Fruit fly (Drosophila melanogaster) whole organism, pupa: ENCODE measurements around the gene Scgbeta.

Source experiments
- CG10348 ChIP-seq: fragments of 200-800 bp; sonication (Bioruptor generic); IDR thresholded peaks from 2 replicates; pipeline ENCODE4 v1.3.6; 2022; ENCODE audit warnings: missing biosample characterization, missing genetic modification characterization
- CG12605 ChIP-seq: fragments of 200-800 bp; sonication (Bioruptor generic); IDR thresholded peaks from 2 replicates; pipeline ENCODE4 v1.3.6; 2022; ENCODE audit warnings: missing biosample characterization, missing genetic modification characterization
- CG13204 ChIP-seq: fragments of 200-800 bp; sonication (Bioruptor generic); optimal IDR thresholded peaks from 2 replicates; lab custom pipeline; 2018; ENCODE audit warnings: missing biosample characterization, mild to moderate bottlenecking, missing genetic modification characterization, moderate library complexity
- CG14655 ChIP-seq: fragments of 200-800 bp; sonication (Bioruptor generic); optimal IDR thresholded peaks from 3 replicates; lab custom pipeline; 2017; ENCODE audit warnings: mild to moderate bottlenecking, missing biosample characterization, missing genetic modification reagents, missing genetic modification characterization
- CG15710 ChIP-seq: fragments of 200-800 bp; sonication (Bioruptor generic); optimal IDR thresholded peaks from 2 replicates; lab custom pipeline; 2018; ENCODE audit warnings: missing biosample characterization, mild to moderate bottlenecking, missing genetic modification characterization, moderate library complexity
- CG17806 ChIP-seq: fragments of 200-800 bp; sonication (Bioruptor generic); optimal IDR thresholded peaks from 2 replicates; lab custom pipeline; 2018; ENCODE audit warnings: missing biosample characterization, mild to moderate bottlenecking, missing genetic modification characterization, moderate library complexity
- CG32121 ChIP-seq: fragments of 200-800 bp; sonication (Bioruptor generic); IDR thresholded peaks from 2 replicates; pipeline ENCODE4 v1.3.6; 2022; ENCODE audit warnings: missing biosample characterization, missing genetic modification characterization
- CG34367 ChIP-seq: fragments of 200-800 bp; sonication (Bioruptor generic); optimal IDR thresholded peaks from 2 replicates; lab custom pipeline; 2018; ENCODE audit warnings: missing biosample characterization, mild to moderate bottlenecking, missing genetic modification characterization
- CG4496 ChIP-seq: fragments of 200-800 bp; sonication (Bioruptor generic); IDR thresholded peaks from 3 replicates; pipeline ENCODE4 v1.3.6; 2022; ENCODE audit warnings: missing biosample characterization, missing genetic modification characterization
- CG8159 ChIP-seq: fragments of 200-800 bp; sonication (Bioruptor generic); optimal IDR thresholded peaks from 3 replicates; lab custom pipeline; 2018; ENCODE audit warnings: missing biosample characterization, mild to moderate bottlenecking, missing genetic modification characterization, moderate library complexity
- CG8301 ChIP-seq: fragments of 200-800 bp; sonication (Bioruptor generic); optimal IDR thresholded peaks from 2 replicates; lab custom pipeline; 2018; ENCODE audit warnings: missing biosample characterization, mild to moderate bottlenecking, missing genetic modification characterization
- CG9948 ChIP-seq: fragments of 200-800 bp; sonication (Bioruptor generic); optimal IDR thresholded peaks from 2 replicates; lab custom pipeline; 2018; ENCODE audit warnings: missing biosample characterization, mild to moderate bottlenecking, missing genetic modification characterization, moderate library complexity
- D1 ChIP-seq: fragments of 200-800 bp; sonication (Bioruptor generic); optimal IDR thresholded peaks from 2 replicates; lab custom pipeline; 2018; ENCODE audit warnings: missing biosample characterization, mild to moderate bottlenecking, missing genetic modification characterization, moderate library complexity
- EcR ChIP-seq: fragments of 200-800 bp; sonication (Bioruptor generic); optimal IDR thresholded peaks from 3 replicates; lab custom pipeline; 2019; ENCODE audit warnings: missing biosample characterization, missing genetic modification characterization, mild to moderate bottlenecking, moderate library complexity, missing genetic modification reagents
- Ets98B ChIP-seq: fragments of 200-800 bp; sonication (Bioruptor generic); IDR thresholded peaks from 2 replicates; pipeline ENCODE4 v1.3.6; 2022; ENCODE audit warnings: missing biosample characterization, missing genetic modification characterization
- Pif1A ChIP-seq: fragments of 200-800 bp; sonication (Bioruptor generic); optimal IDR thresholded peaks from 3 replicates; lab custom pipeline; 2016; ENCODE audit warnings: missing biosample characterization, missing genetic modification characterization
- Pif1B ChIP-seq: fragments of 200-800 bp; sonication (Bioruptor generic); optimal IDR thresholded peaks from 3 replicates; lab custom pipeline; 2016; ENCODE audit warnings: missing biosample characterization, missing genetic modification characterization
- Snoo ChIP-seq: fragments of 200-800 bp; sonication (Bioruptor generic); optimal IDR thresholded peaks from 3 replicates; lab custom pipeline; 2017; ENCODE audit warnings: missing biosample characterization, mild to moderate bottlenecking, missing genetic modification characterization, inconsistent platforms
- fd96Ca ChIP-seq: fragments of 200-800 bp; sonication (Bioruptor generic); IDR thresholded peaks from 3 replicates; pipeline ENCODE4 v1.3.6; 2022; ENCODE audit warnings: missing biosample characterization, missing genetic modification characterization
- gl ChIP-seq: fragments of 200-800 bp; sonication (Bioruptor generic); optimal IDR thresholded peaks from 2 replicates; lab custom pipeline; 2018; ENCODE audit warnings: missing biosample characterization, mild to moderate bottlenecking, missing genetic modification characterization
- rn ChIP-seq: fragments of 200-800 bp; sonication (Bioruptor generic); IDR thresholded peaks from 2 replicates; pipeline ENCODE4 v1.3.6; 2022; ENCODE audit warnings: missing biosample characterization, missing genetic modification characterization

Scgbeta gene

DNA sequence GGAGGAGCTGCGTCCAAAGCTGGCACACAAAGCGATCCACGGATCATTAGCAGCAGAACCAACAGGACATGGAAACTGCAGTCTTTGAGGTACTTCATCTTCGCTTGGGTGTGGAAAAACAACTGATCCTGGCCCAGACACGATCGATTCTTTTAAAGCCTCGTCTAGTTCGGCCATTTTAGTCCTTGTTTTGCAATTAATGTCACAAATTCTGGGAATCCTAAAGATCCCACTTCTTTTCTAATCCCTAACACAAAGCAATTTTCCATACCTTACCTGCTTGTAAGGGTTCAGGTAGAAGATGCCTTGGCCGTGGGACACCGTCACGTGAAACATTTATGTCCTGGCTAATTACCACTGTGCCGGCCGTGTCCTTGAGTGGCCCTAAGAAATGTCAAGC lies 39.7 kb downstream of the Scgbeta start, which contains the start of gene CG10035:
Gene CG10035, minus strand, starts transcription at position 129 of the 400 bp plus-strand sequence.
- no peak for TF ChIP-seq CG17806 (tag; lab: Kevin White, UChicago)
- no peak for TF ChIP-seq CG32121
- no peak for TF ChIP-seq EcR
- no peak for TF ChIP-seq CG9948
- TF ChIP-seq CG10348 (GFP tag; lab: Robert Waterston, UW), result no peak
- TF ChIP-seq Pif1A (GFP tag; lab: Kevin White, UChicago), result no peak
- no peak for TF ChIP-seq CG34367 (tag; lab: Kevin White, UChicago)

DNA sequence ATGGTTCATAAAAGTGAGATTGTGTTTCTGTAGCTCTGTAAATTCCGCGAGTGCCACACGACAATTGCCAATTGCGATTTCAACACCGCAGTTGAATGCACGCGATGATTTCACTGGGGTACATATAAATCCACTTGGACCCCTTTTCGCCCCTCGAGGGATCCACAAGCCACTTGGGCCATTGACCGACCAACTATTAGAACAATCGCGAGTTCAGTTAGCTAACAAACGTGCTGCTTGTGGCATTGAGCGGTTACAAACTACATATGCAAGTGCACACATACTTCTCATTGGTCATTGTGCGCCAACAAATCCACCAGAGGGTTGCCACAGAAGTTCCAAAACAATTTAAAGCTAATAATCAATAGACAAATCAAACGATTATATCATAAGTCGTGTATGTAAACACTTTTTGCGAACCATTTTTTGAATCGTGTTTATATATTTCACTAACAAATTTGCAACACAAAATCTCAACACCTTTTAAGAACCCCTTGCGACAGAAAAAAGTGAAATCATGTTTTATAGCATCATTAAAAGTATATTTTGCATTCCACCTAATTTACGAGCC lies 41.0 kb downstream of the Scgbeta start:
- TF ChIP-seq CG8159 (tag; lab: Kevin White, UChicago) (no peak), CG17806 (tag; lab: Kevin White, UChicago) (no peak), CG4496 (peak; percentile 67), Snoo (tag; lab: Kevin White, UChicago) (no peak), Pif1A (GFP tag; lab: Kevin White, UChicago) (no peak), rn (no peak), Pif1B (GFP tag; lab: Kevin White, UChicago) (no peak), fd96Ca (GFP tag; lab: Robert Waterston, UW) (no peak; the same call in 2 of the 3 replicates), CG8301 (tag; lab: Kevin White, UChicago) (peak; percentile 73), CG9948 (no peak), CG15710 (tag; lab: Kevin White, UChicago) (no peak), CG34367 (tag; lab: Kevin White, UChicago) (no peak), EcR (peak; percentile 58), CG12605 (GFP tag; lab: Robert Waterston, UW) (no peak; the same call in 1 of the 2 replicates), CG32121 (peak; percentile 58; the same call in 1 of the 2 replicates), CG14655 (peak; percentile 69), D1 (tag; lab: Kevin White, UChicago) (no peak), CG13204 (GFP tag; lab: Kevin White, UChicago) (no peak), Ets98B (GFP tag; lab: Robert Waterston, UW) (peak; percentile 55; the same call in 1 of the 2 replicates), CG10348 (GFP tag; lab: Robert Waterston, UW) (no peak), gl (no peak)

DNA sequence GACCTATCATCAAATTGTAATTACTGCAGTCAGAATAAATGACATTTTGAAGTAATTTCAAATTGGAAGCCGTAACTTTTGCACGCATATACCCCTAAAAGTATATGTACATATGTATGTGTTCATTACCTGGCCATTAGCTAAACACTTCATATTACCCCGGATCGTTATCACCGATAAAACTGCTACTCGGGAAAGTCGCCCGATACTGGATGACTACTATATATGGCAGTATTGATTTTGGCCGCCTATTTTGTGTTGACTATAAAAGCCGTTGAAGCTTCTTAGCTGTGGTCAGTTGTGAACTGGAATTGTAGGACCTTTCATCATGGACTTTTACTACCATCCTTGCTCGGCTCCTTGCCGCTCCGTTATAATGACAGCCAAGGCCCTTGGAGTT lies 42.5 kb downstream of the Scgbeta start, which contains the start of gene GstD8:
Gene GstD8, plus strand, starts transcription at position 301 of the 400 bp plus-strand sequence.
- TF ChIP-seq CG17806 (tag; lab: Kevin White, UChicago) (no peak), rn (no peak)

DNA sequence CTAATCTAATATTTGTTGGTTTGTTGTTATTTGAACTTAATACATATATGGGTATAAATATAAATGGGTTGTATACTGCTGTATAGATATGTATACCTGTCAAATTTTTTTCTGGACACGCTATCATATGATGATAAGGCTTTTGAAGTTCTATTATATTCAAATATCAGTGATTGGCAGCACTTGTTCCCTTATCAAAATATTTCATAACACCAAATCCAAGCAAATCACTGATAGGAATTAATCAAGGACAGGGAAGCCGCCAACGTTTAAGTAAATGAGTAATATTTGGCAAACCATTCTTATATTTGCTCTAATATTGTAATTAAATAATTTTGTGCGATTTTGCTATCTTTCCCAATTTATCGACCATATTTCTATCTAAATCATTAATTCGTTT lies 43.0 kb downstream of the Scgbeta start:
- TF ChIP-seq Ets98B (GFP tag; lab: Robert Waterston, UW), result no peak
- TF ChIP-seq D1 (tag; lab: Kevin White, UChicago), result no peak
- no peak for TF ChIP-seq CG8159 (tag; lab: Kevin White, UChicago)
- TF ChIP-seq CG14655, result no peak
- TF ChIP-seq rn, result no peak
- no peak for TF ChIP-seq CG9948
- no peak for TF ChIP-seq Pif1A (GFP tag; lab: Kevin White, UChicago)
- TF ChIP-seq gl, result no peak
- TF ChIP-seq fd96Ca (GFP tag; lab: Robert Waterston, UW), result no peak
- no peak for TF ChIP-seq Pif1B (GFP tag; lab: Kevin White, UChicago)
- no peak for TF ChIP-seq CG13204 (GFP tag; lab: Kevin White, UChicago)

DNA sequence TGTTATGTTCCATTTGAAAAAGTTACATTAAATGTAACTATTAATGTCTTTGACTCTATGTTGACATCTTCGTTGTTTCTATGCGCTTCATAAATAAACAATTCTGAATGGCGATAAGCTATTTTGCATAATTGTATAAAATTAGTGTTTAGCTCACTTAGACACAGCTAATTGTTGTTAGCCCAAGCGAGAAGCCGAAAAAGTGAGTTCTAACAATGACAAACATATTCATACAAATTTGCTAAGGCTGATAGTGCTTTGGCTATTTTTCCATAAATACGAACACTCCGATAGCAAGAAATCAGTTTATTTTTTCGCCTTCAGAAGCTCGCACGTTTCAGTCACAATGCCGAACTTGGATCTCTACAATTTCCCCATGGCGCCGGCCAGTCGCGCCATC lies 44.0 kb downstream of the Scgbeta start, which contains the start of gene GstD7:
Gene GstD7, plus strand, starts transcription at position 301 of the 400 bp plus-strand sequence.
- TF ChIP-seq CG10348 (GFP tag; lab: Robert Waterston, UW) (no peak), CG13204 (GFP tag; lab: Kevin White, UChicago) (no peak), Pif1B (GFP tag; lab: Kevin White, UChicago) (no peak), CG4496 (no peak), EcR (no peak), CG14655 (no peak), gl (no peak), CG9948 (no peak), Ets98B (GFP tag; lab: Robert Waterston, UW) (no peak)
- TF ChIP-seq, all 21 proteins: peak for 0

DNA sequence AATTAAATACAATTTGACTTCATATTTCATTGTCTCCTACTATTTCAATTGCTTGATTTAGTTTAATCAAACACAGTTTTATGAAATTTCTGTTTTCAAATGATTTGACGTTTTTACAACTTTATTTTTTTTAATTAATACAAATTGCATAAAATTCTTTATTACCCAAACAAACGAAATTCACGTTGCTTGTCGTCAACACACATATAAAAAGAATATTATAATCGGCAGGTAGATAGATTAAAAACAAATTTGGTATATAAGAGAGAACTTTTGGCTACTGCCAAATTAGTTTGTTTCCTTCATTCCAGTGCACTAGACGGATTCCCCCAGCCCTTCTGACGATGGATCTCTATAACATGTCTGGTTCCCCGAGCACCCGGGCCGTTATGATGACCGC lies 45.4 kb downstream of the Scgbeta start, which contains the start of gene GstD6:
Gene GstD6, plus strand, starts transcription at position 301 of the 400 bp plus-strand sequence.
- TF ChIP-seq fd96Ca (GFP tag; lab: Robert Waterston, UW) (no peak), D1 (tag; lab: Kevin White, UChicago) (no peak), CG34367 (tag; lab: Kevin White, UChicago) (no peak), CG10348 (GFP tag; lab: Robert Waterston, UW) (no peak), CG9948 (no peak), EcR (no peak), Pif1B (GFP tag; lab: Kevin White, UChicago) (no peak), CG8159 (tag; lab: Kevin White, UChicago) (no peak), CG12605 (GFP tag; lab: Robert Waterston, UW) (no peak), CG15710 (tag; lab: Kevin White, UChicago) (no peak), gl (no peak), CG8301 (tag; lab: Kevin White, UChicago) (no peak), Pif1A (GFP tag; lab: Kevin White, UChicago) (no peak), CG17806 (tag; lab: Kevin White, UChicago) (no peak), rn (no peak)
